Fruit fly (Drosophila melanogaster): ENCODE data around the gene CG3513.

DNA sequence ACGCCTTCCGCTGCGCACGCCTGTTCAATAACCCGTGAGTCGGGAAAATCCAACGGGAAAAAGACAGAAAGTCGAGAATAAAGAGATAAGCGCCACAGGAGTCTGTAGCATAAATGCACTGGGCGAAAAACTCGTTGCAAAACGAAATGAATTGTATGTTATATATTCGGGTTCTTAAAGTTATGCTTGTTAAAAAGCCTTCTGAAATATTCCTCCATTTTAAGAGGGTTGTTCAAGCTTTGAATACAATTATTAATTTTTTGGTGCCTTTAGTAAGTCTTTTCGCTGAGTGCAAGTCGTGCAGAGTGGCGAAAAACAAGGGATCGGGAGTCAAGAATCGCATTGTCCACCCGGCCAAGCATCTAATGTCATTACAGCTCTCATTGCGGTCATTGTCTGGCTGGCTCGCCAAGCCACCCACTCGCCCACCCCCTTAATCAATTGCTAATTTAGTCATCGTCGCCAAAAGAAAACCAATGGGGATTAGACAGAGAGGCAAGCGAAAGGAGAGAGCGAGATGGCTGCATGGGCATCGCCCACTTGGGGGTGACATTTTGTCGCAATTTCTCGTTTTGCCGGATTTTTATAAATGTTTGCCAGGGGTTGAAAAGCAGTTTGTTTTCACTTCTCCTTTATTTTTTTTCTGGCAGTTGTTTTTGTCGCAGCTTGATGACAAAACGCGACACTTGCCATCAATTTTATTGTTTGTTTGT lies 7.7 kb downstream of the CG3513 start:
- TF ChIP-seq psq (GFP tag; optimal IDR thresholded peaks at IDR 0.05) (no peak), CG9705 (GFP tag; optimal IDR thresholded peaks at IDR 0.05) (no peak), brk (GFP tag; optimal IDR thresholded peaks at IDR 0.05) (no peak), pan (optimal IDR thresholded peaks at IDR 0.05) (no peak), br (GFP tag; optimal IDR thresholded peaks at IDR 0.05) (no peak), Dfd (GFP tag; optimal IDR thresholded peaks at IDR 0.05) (no peak), h (GFP tag; optimal IDR thresholded peaks at IDR 0.05) (no peak), Abd-B (GFP tag; optimal IDR thresholded peaks at IDR 0.05) (no peak), jim (GFP tag; optimal IDR thresholded peaks at IDR 0.05) (no peak), woc (GFP tag; optimal IDR thresholded peaks at IDR 0.05) (no peak), Rel (GFP tag; optimal IDR thresholded peaks at IDR 0.05) (no peak), Rel (tag; optimal IDR thresholded peaks at IDR 0.05) (no peak), rgr (GFP tag; optimal IDR thresholded peaks at IDR 0.05) (no peak), lola (GFP tag; optimal IDR thresholded peaks at IDR 0.05) (no peak), fru (GFP tag; optimal IDR thresholded peaks at IDR 0.05) (no peak)

Measured in whole organism, wandering third instar larva.